Fruit fly (Drosophila melanogaster): ENCODE measurements around the gene Mitofilin.

The Mitofilin gene

dm6 chr3R:22049134-22049796 is 26.1 kb upstream of the Mitofilin start (continued):
- peak; percentile 64 for TF ChIP-seq Oaz (GFP tag; IDR thresholded peaks at IDR 0.05)
- TF ChIP-seq Oli (tag; optimal IDR thresholded peaks at IDR 0.05) = peak; percentile 81
- TF ChIP-seq CG17359 (tag; optimal IDR thresholded peaks at IDR 0.05) = peak; percentile 87
- peak; percentile 62 for TF ChIP-seq CG17568 (GFP tag; optimal IDR thresholded peaks at IDR 0.05)
- peak; percentile 75 for TF ChIP-seq CG10209 (GFP tag; optimal IDR thresholded peaks at IDR 0.05)
- peak; percentile 80 for TF ChIP-seq CG8388 (GFP tag; optimal IDR thresholded peaks at IDR 0.05)
- TF ChIP-seq CG10959 (GFP tag; IDR thresholded peaks at IDR 0.05) = peak; percentile 74
- TF ChIP-seq CG31388 (GFP tag; optimal IDR thresholded peaks at IDR 0.05) = peak; percentile 51
- peak; percentile 77 for TF ChIP-seq ind (GFP tag; optimal IDR thresholded peaks at IDR 0.05)
- TF ChIP-seq jumu (GFP tag; optimal IDR thresholded peaks at IDR 0.05) = peak; percentile 81
- TF ChIP-seq slp2 (GFP tag; optimal IDR thresholded peaks at IDR 0.05) = peak; percentile 68
- peak; percentile 79 for TF ChIP-seq nmo (GFP tag; optimal IDR thresholded peaks at IDR 0.05)
- peak; percentile 92 for TF ChIP-seq Ets65A (GFP tag)
- peak; percentile 79 for TF ChIP-seq otp (GFP tag; IDR thresholded peaks at IDR 0.05)
- TF ChIP-seq CG6791 (GFP tag; IDR thresholded peaks at IDR 0.05; ENCODE audit: partially characterized antibody) = no peak
- no peak for TF ChIP-seq CG42726 (GFP tag; IDR thresholded peaks at IDR 0.05; ENCODE audit: partially characterized antibody)
- peak; percentile 59; the same call in 1 of the 2 replicates for TF ChIP-seq ap (GFP tag; IDR thresholded peaks at IDR 0.05)
- TF ChIP-seq fd102C (GFP tag; optimal IDR thresholded peaks at IDR 0.05) = no peak
- TF ChIP-seq BtbVII (GFP tag; optimal IDR thresholded peaks at IDR 0.05) = peak; percentile 73
- TF ChIP-seq CG16813 (GFP tag; IDR thresholded peaks at IDR 0.05; ENCODE audit: partially characterized antibody) = no peak
- peak; percentile 68 for TF ChIP-seq CHES-1-like (GFP tag; optimal IDR thresholded peaks at IDR 0.05)
- TF ChIP-seq kah (GFP tag; optimal IDR thresholded peaks at IDR 0.05) = peak; percentile 68
- peak; percentile 85 for TF ChIP-seq CG7556 (GFP tag; optimal IDR thresholded peaks at IDR 0.05)
- TF ChIP-seq wor (GFP tag; IDR thresholded peaks at IDR 0.05) = peak; percentile 70
- TF ChIP-seq D19A (tag; optimal IDR thresholded peaks at IDR 0.05) = peak; percentile 73
- peak; percentile 44 for TF ChIP-seq CG15696 (tag; optimal IDR thresholded peaks at IDR 0.05)
- TF ChIP-seq Rx (GFP tag; IDR thresholded peaks at IDR 0.05) = peak; percentile 74; the same call in 1 of the 2 replicates
- no peak for TF ChIP-seq stwl (tag; optimal IDR thresholded peaks at IDR 0.05)
- TF ChIP-seq NFAT (GFP tag; IDR thresholded peaks at IDR 0.05) = peak; percentile 37; the same call in 1 of the 2 replicates
- peak; percentile 45 for TF ChIP-seq repo (GFP tag; optimal IDR thresholded peaks at IDR 0.05)
- TF ChIP-seq yki (optimal IDR thresholded peaks at IDR 0.05) = no peak
- TF ChIP-seq ranshi (GFP tag; IDR thresholded peaks at IDR 0.05) = peak; percentile 84
- peak; percentile 67 for TF ChIP-seq CG1602 (GFP tag; optimal IDR thresholded peaks at IDR 0.05)
- no peak for TF ChIP-seq Elba2 (GFP tag; optimal IDR thresholded peaks at IDR 0.05)
- TF ChIP-seq Aef1 (GFP tag; IDR thresholded peaks at IDR 0.05) = peak; percentile 81
- TF ChIP-seq CG34224 (GFP tag; IDR thresholded peaks at IDR 0.05; ENCODE audit: partially characterized antibody) = no peak
- TF ChIP-seq CrebB (tag; optimal IDR thresholded peaks at IDR 0.05) = peak; percentile 52
- TF ChIP-seq H15 (GFP tag; IDR thresholded peaks at IDR 0.05) = peak; percentile 76
- peak; percentile 52 for TF ChIP-seq Bdp1 (GFP tag; optimal IDR thresholded peaks at IDR 0.05)
- peak; percentile 68 for TF ChIP-seq CG14667 (GFP tag; IDR thresholded peaks at IDR 0.05)
- peak; percentile 34 for TF ChIP-seq CG7928 (GFP tag; optimal IDR thresholded peaks at IDR 0.05)
- peak; percentile 82 for TF ChIP-seq CG8924 (tag; optimal IDR thresholded peaks at IDR 0.05)
- peak; percentile 35 for TF ChIP-seq Fer2 (tag; optimal IDR thresholded peaks at IDR 0.05)
- no peak for TF ChIP-seq bbx (GFP tag; IDR thresholded peaks at IDR 0.05; ENCODE audit: partially characterized antibody)
- peak; percentile 84 for TF ChIP-seq CG10366 (GFP tag; IDR thresholded peaks at IDR 0.05)
- TF ChIP-seq Neu2 (GFP tag; optimal IDR thresholded peaks at IDR 0.05; ENCODE audit: borderline replicate concordance) = no peak
- TF ChIP-seq Opbp (GFP tag; IDR thresholded peaks at IDR 0.05; ENCODE audit: partially characterized antibody) = peak; percentile 14; the same call in 1 of the 3 replicates
- peak; percentile 62 for TF ChIP-seq crc (GFP tag; optimal IDR thresholded peaks at IDR 0.05)
- no peak for TF ChIP-seq Dref (GFP tag; IDR thresholded peaks at IDR 0.05)
- no peak for TF ChIP-seq HLH4C (GFP tag; IDR thresholded peaks at IDR 0.05; ENCODE audit: partially characterized antibody)

Measured in whole organism, embryonic.